Worm (Caenorhabditis elegans) whole organism, midembryonic: Measurements from ENCODE around the gene W04B5.5.

Source experiments
- cog-1 ChIP-seq: sonication (generic microtip); optimal IDR thresholded peaks from 2 replicates; lab custom pipeline; 2016; ENCODE audit warnings: missing genetic modification characterization, missing compliant biosample characterization
- ztf-29 ChIP-seq: fragments of 200-800 bp; sonication (Bioruptor generic); IDR thresholded peaks from 2 replicates; pipeline ENCODE4 v1.3.6; 2022; ENCODE audit warnings: missing genetic modification reagents, missing genetic modification characterization, missing compliant biosample characterization

ce11 chrIII:2426122-2426521 lies 8.1 kb upstream of the W04B5.5 start, which contains the start of gene W04B5.8:
- TF ChIP-seq cog-1 (tag; lab: Kevin White, UChicago), result no peak
- no peak for TF ChIP-seq ztf-29 (GFP tag; lab: Robert Waterston, UW)
